Worm (Caenorhabditis elegans): ENCODE measurements around the gene srt-43.
A peak's percentile ranks its signal among the peaks of the same experiment; 100 is the strongest.

ce11 chrV:12780248-12780647, 11.2 kb downstream of the srt-43 start:
- TF ChIP-seq dao-5 (tag; optimal IDR thresholded peaks at IDR 0.05) (peak; percentile 61), him-1 (tag; optimal IDR thresholded peaks at IDR 0.05) (peak; percentile 29)
